Worm (Caenorhabditis elegans): ENCODE results near the gene dyrb-1.

dyrb-1 gene

DNA sequence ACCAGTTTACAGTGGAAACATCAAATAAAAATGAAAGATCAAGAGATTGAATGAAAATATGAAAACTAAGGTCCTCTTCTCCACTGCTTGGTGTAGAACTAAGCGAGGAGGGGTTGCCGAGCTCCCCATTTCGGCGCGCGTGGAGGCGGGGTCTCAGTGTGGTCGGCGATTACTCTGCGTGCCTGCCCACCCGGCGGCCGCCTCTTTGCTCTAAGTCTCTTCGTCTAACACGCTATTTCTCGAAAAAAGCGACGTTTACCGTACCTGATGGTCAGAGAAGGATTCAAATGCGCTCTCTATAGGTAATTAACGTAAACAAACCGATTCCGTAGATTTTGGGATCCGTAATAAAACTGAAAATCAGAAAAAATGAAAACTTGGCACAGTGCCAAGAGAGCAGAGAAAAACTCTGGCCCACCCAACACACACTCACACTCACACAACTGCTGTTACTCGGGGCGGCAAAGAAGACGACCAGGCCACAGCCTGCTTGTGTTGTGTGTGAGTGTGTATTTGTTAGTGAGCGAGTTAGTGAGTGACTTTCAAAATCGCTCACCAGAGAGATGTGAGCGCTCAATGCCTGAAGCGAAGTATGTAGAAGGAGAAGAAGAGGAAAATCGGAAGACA, 45.3 kb downstream of the dyrb-1 start (continued):
- no peak for TF ChIP-seq sptf-1 (tag; optimal IDR thresholded peaks at IDR 0.05)
- TF ChIP-seq skn-1 (tag; optimal IDR thresholded peaks at IDR 0.05), result peak; percentile 73
- TF ChIP-seq lin-15B (tag; optimal IDR thresholded peaks at IDR 0.05), result peak; percentile 47
- no peak for TF ChIP-seq ceh-90 (tag; optimal IDR thresholded peaks at IDR 0.05)
- no peak for TF ChIP-seq nhr-11 (tag; optimal IDR thresholded peaks at IDR 0.05)
- no peak for TF ChIP-seq C34B4.2 (tag; optimal IDR thresholded peaks at IDR 0.05)
- TF ChIP-seq nhr-76 (tag; optimal IDR thresholded peaks at IDR 0.05), result no peak
- no peak for TF ChIP-seq ztf-11 (tag; optimal IDR thresholded peaks at IDR 0.05)
- no peak for TF ChIP-seq egl-27 (tag; optimal IDR thresholded peaks at IDR 0.05)
- no peak for TF ChIP-seq pqm-1 (tag; optimal IDR thresholded peaks at IDR 0.05)
- TF ChIP-seq aly-2 (tag; optimal IDR thresholded peaks at IDR 0.05), result peak; percentile 14
- no peak for TF ChIP-seq sox-4 (tag; optimal IDR thresholded peaks at IDR 0.05)
- 0 out of 2 replicates have a peak, but pooled peaks have one; percentile 11 for TF ChIP-seq grh-1 (GFP tag; IDR thresholded peaks at IDR 0.05)
- TF ChIP-seq unc-98 (GFP tag; IDR thresholded peaks at IDR 0.05), result no peak
- peak; percentile 45 for TF ChIP-seq nhr-85 (tag)
- peak; percentile 75 for TF ChIP-seq swsn-7 (tag; optimal IDR thresholded peaks at IDR 0.05)
- TF ChIP-seq Y116A8C.19 (tag; optimal IDR thresholded peaks at IDR 0.05; ENCODE audit: borderline replicate concordance), result no peak
- TF ChIP-seq nhr-84 (tag; optimal IDR thresholded peaks at IDR 0.05), result no peak
- peak; percentile 63 for TF ChIP-seq nhr-237 (tag; optimal IDR thresholded peaks at IDR 0.05)
- no peak for TF ChIP-seq nhr-28 (tag; optimal IDR thresholded peaks at IDR 0.05)
- 0 out of 2 replicates have a peak, but pooled peaks have one; percentile 12 for TF ChIP-seq mab-9 (GFP tag; IDR thresholded peaks at IDR 0.05)
- peak; percentile 81 for TF ChIP-seq mep-1 (tag; optimal IDR thresholded peaks at IDR 0.05)
- TF ChIP-seq efl-3 (GFP tag; optimal IDR thresholded peaks at IDR 0.05), result no peak
- no peak for TF ChIP-seq hlh-17 (GFP tag; optimal IDR thresholded peaks at IDR 0.05; ENCODE audit: borderline replicate concordance)
- peak; percentile 89 for TF ChIP-seq nhr-71 (tag; optimal IDR thresholded peaks at IDR 0.05)
- TF ChIP-seq unc-130 (tag; optimal IDR thresholded peaks at IDR 0.05), result peak; percentile 26
- no peak for TF ChIP-seq elt-3 (tag; optimal IDR thresholded peaks at IDR 0.05)
- TF ChIP-seq hpl-2 (GFP tag; optimal IDR thresholded peaks at IDR 0.05), result no peak
- peak; percentile 77 for TF ChIP-seq fkh-10 (GFP tag; optimal IDR thresholded peaks at IDR 0.05)
- no peak for TF ChIP-seq blmp-1 (tag; optimal IDR thresholded peaks at IDR 0.05)
- TF ChIP-seq sup-37 (GFP tag; optimal IDR thresholded peaks at IDR 0.05), result peak; percentile 45
- peak; percentile 75 for TF ChIP-seq nhr-77 (tag; optimal IDR thresholded peaks at IDR 0.05)
- TF ChIP-seq lin-14 (GFP tag; optimal IDR thresholded peaks at IDR 0.05), result peak; percentile 90

DNA sequence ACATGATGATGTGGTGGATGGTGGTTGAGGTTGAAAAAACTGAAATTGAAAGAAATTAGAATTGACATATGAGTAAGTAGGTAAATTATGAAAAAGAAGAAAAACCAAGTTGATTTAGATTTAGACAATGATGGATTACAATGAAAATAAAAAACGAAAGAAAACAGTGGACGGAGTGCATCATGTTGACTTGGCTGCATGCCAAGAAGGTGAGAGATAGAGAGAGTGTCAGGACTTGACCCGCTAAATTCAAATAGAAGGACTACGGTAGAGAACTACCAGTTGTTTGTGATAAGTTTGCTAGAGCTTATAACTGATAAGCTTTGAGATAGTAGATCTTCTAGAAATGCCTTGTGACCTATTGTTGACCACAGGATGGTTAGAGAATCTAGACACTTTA, 45.8 kb downstream of the dyrb-1 start, which contains the start of gene T24B8.3:
Gene T24B8.3 (minus strand): TSS at position 39 of the 400 bp plus-strand sequence.
- TF ChIP-seq unc-130 (tag; optimal IDR thresholded peaks at IDR 0.05), result peak; percentile 45
- TF ChIP-seq skn-1 (tag; optimal IDR thresholded peaks at IDR 0.05), result no peak
- TF ChIP-seq F16B12.6 (tag; optimal IDR thresholded peaks at IDR 0.05), result no peak
- TF ChIP-seq nhr-19 (GFP tag; conservative IDR thresholded peaks at IDR 0.05), result peak; percentile 43; the same call in 1 of the 2 replicates
- peak; percentile 40 for TF ChIP-seq C16A3.4 (tag; optimal IDR thresholded peaks at IDR 0.05)
- peak in 1 of 6 experiments; percentile 40 for TF ChIP-seq elt-3 (tag; optimal IDR thresholded peaks at IDR 0.05)
- TF ChIP-seq nhr-20 (tag; optimal IDR thresholded peaks at IDR 0.05), result peak; percentile 48
- peak in 2 of 3 experiments; percentile 40 to 45 for TF ChIP-seq dpl-1 (GFP tag; optimal IDR thresholded peaks at IDR 0.05)
- TF ChIP-seq pqm-1 (tag; optimal IDR thresholded peaks at IDR 0.05), result no peak
- TF ChIP-seq blmp-1 (tag; optimal IDR thresholded peaks at IDR 0.05), result peak; percentile 49
- peak; percentile 29 for TF ChIP-seq lin-13 (GFP tag; optimal IDR thresholded peaks at IDR 0.05)
- TF ChIP-seq lir-3 (tag; optimal IDR thresholded peaks at IDR 0.05; ENCODE audit: poor library complexity), result peak; percentile 10
- TF ChIP-seq mab-9 (GFP tag; IDR thresholded peaks at IDR 0.05), result no peak
- no peak for TF ChIP-seq hlh-4 (tag; optimal IDR thresholded peaks at IDR 0.05)
- peak; percentile 42 to 77 for TF ChIP-seq lsy-2 (tag; optimal IDR thresholded peaks at IDR 0.05)
- TF ChIP-seq ztf-11 (tag; optimal IDR thresholded peaks at IDR 0.05), result no peak
- peak; percentile 12 to 58 for TF ChIP-seq lin-35 (GFP tag; optimal IDR thresholded peaks at IDR 0.05)
- TF ChIP-seq lin-14 (GFP tag; optimal IDR thresholded peaks at IDR 0.05), result peak; percentile 19
- peak; percentile 16 for TF ChIP-seq nhr-90 (tag; optimal IDR thresholded peaks at IDR 0.05; ENCODE audit: poor library complexity)
- TF ChIP-seq xbp-1 (tag; optimal IDR thresholded peaks at IDR 0.05), result no peak
- TF ChIP-seq nhr-77 (tag; optimal IDR thresholded peaks at IDR 0.05), result no peak
- TF ChIP-seq nhr-85 (tag), result peak; percentile 83
- TF ChIP-seq ceh-88 (GFP tag; IDR thresholded peaks at IDR 0.05), result no peak
- TF ChIP-seq dsc-1 (tag; optimal IDR thresholded peaks at IDR 0.05), result no peak
- peak; percentile 3 for TF ChIP-seq rnt-1 (tag; optimal IDR thresholded peaks at IDR 0.05)
- TF ChIP-seq elt-2 (tag; optimal IDR thresholded peaks at IDR 0.05), result peak; percentile 25
- peak; percentile 54 for TF ChIP-seq mep-1 (tag; optimal IDR thresholded peaks at IDR 0.05)
- TF ChIP-seq nhr-71 (tag; optimal IDR thresholded peaks at IDR 0.05), result peak; percentile 48
